ENCODE assay signal across 1 fruit fly cellular context in the genomic region with DNA sequence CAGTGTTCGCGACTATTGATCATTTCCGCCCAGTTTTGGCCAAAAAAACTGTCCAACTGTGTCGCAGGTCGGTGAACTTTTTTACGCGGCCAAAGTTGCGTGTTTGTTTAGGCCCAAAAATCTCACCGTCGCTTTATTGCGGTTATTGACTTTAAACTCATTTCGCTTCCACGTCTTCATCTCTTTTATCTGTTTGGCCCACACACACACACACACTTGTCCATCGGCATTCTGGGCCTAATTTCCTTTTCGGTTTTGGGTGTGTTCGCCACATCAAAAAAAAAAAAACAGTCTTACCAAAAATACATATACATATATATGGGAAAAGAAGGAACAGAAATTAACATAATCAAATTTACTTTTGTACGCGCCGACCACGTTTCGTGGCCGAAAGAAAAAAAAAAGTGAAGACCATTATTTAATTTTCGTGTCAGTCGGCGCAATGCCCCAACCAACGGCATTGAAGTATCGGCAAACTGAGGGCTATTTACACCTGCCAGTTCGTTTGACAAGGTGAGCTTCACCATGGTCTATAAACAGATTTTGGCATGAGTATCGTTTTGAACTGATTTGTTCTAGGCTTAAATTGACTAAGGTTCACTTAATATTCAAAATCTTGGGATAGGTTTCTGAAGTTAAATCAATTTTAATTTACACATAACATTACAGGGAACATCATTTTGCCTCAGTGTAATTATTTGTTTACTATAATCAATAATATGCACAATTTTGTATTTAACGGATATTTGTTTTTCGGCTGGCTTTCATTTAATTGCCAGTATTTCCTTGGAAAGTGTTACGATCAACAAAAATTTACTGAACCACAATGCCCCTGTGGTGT.
TF ChIP-seq lines count a peak whose summit lies in the region.

A gene (plus strand): TSS at position 791 of the 841 bp plus-strand sequence.

TF ChIP-seq in whole organism, embryonic, 481 proteins besides CTCF, POLR2A, EP300 and RAD21 (continued from another document):
- TF ChIP-seq CG15011 (GFP tag; optimal IDR thresholded peaks at IDR 0.05; lab: Kevin White, UChicago) (no peak), eve (GFP tag; optimal IDR thresholded peaks at IDR 0.05; lab: Kevin White, UChicago) (no peak), cg (GFP tag; optimal IDR thresholded peaks at IDR 0.05; lab: Kevin White, UChicago) (peak; percentile 7), kah (GFP tag; optimal IDR thresholded peaks at IDR 0.05; lab: Kevin White, UChicago) (no peak), Hr39 (optimal IDR thresholded peaks at IDR 0.05; lab: Kevin White, UChicago) (no peak), CG10366 (GFP tag; IDR thresholded peaks at IDR 0.05; lab: Robert Waterston, UW) (no peak), twi (tag; optimal IDR thresholded peaks at IDR 0.05; lab: Kevin White, UChicago) (no peak), CG17359 (tag; optimal IDR thresholded peaks at IDR 0.05; lab: Kevin White, UChicago) (no peak), CG31224 (GFP tag; IDR thresholded peaks at IDR 0.05; lab: Robert Waterston, UW) (no peak), CG10959 (GFP tag; IDR thresholded peaks at IDR 0.05; lab: Robert Waterston, UW) (no peak), mam (GFP tag; optimal IDR thresholded peaks at IDR 0.05; lab: Kevin White, UChicago) (no peak), lab (GFP tag; optimal IDR thresholded peaks at IDR 0.05; lab: Kevin White, UChicago) (peak; percentile 16), CG30403 (GFP tag; optimal IDR thresholded peaks at IDR 0.05; lab: Kevin White, UChicago) (no peak), Nf-YB (GFP tag; optimal IDR thresholded peaks at IDR 0.05; lab: Kevin White, UChicago) (no peak), Aef1 (GFP tag; IDR thresholded peaks at IDR 0.05; lab: Robert Waterston, UW) (no peak), ind (GFP tag; optimal IDR thresholded peaks at IDR 0.05; lab: Kevin White, UChicago) (no peak), CG8281 (tag; optimal IDR thresholded peaks at IDR 0.05; lab: Kevin White, UChicago) (no peak), Kr (GFP tag; optimal IDR thresholded peaks at IDR 0.05; lab: Kevin White, UChicago) (no peak), Opbp (GFP tag; IDR thresholded peaks at IDR 0.05; lab: Robert Waterston, UW; ENCODE audit: partially characterized antibody) (no peak), fd102C (GFP tag; optimal IDR thresholded peaks at IDR 0.05; lab: Kevin White, UChicago) (no peak), CG11398 (GFP tag; optimal IDR thresholded peaks at IDR 0.05; lab: Kevin White, UChicago) (no peak), CG13123 (GFP tag; optimal IDR thresholded peaks at IDR 0.05; lab: Kevin White, UChicago) (no peak), toy (GFP tag; IDR thresholded peaks at IDR 0.05; lab: Robert Waterston, UW) (no peak), Blimp-1 (GFP tag; optimal IDR thresholded peaks at IDR 0.05; lab: Kevin White, UChicago) (peak; percentile 65), Hmx (GFP tag; optimal IDR thresholded peaks at IDR 0.05; lab: Kevin White, UChicago) (no peak), CG4820 (GFP tag; optimal IDR thresholded peaks at IDR 0.05; lab: Kevin White, UChicago) (no peak), Ets65A (GFP tag; lab: Kevin White, UChicago) (no peak), scrt (GFP tag; optimal IDR thresholded peaks at IDR 0.05; lab: Kevin White, UChicago) (no peak), ara (GFP tag; IDR thresholded peaks at IDR 0.05; lab: Robert Waterston, UW) (no peak), CG18476 (GFP tag; optimal IDR thresholded peaks at IDR 0.05; lab: Kevin White, UChicago) (no peak), gem (tag; optimal IDR thresholded peaks at IDR 0.05; lab: Kevin White, UChicago) (no peak), CG15601 (tag; optimal IDR thresholded peaks at IDR 0.05; lab: Kevin White, UChicago) (no peak), sens (GFP tag; lab: Kevin White, UChicago) (peak; percentile 55), CG3163 (GFP tag; optimal IDR thresholded peaks at IDR 0.05; lab: Kevin White, UChicago) (no peak), vvl (GFP tag; IDR thresholded peaks at IDR 0.05; lab: Robert Waterston, UW) (peak; percentile 64; the same call in 1 of the 2 replicates), CG7556 (GFP tag; optimal IDR thresholded peaks at IDR 0.05; lab: Kevin White, UChicago) (no peak), BtbVII (GFP tag; optimal IDR thresholded peaks at IDR 0.05; lab: Kevin White, UChicago) (no peak), BEAF-32 (GFP tag; optimal IDR thresholded peaks at IDR 0.05; lab: Kevin White, UChicago) (no peak), CG9727 (GFP tag; optimal IDR thresholded peaks at IDR 0.05; lab: Kevin White, UChicago) (no peak), Abd-B (GFP tag; optimal IDR thresholded peaks at IDR 0.05; lab: Kevin White, UChicago) (no peak), CG7963 (GFP tag; IDR thresholded peaks at IDR 0.05; lab: Robert Waterston, UW; ENCODE audit: partially characterized antibody) (no peak), kni (GFP tag; optimal IDR thresholded peaks at IDR 0.05; lab: Kevin White, UChicago) (peak; percentile 74), nau (GFP tag; optimal IDR thresholded peaks at IDR 0.05; lab: Kevin White, UChicago) (no peak), CG18262 (tag; optimal IDR thresholded peaks at IDR 0.05; lab: Kevin White, UChicago) (no peak), zfh2 (GFP tag; optimal IDR thresholded peaks at IDR 0.05; lab: Kevin White, UChicago) (no peak), CG17829 (tag; optimal IDR thresholded peaks at IDR 0.05; lab: Kevin White, UChicago) (no peak), CG6791 (GFP tag; IDR thresholded peaks at IDR 0.05; lab: Robert Waterston, UW; ENCODE audit: partially characterized antibody) (no peak), dmrt11E (tag; optimal IDR thresholded peaks at IDR 0.05; lab: Kevin White, UChicago) (no peak), CG11723 (GFP tag; optimal IDR thresholded peaks at IDR 0.05; lab: Kevin White, UChicago) (no peak), CG17186 (GFP tag; optimal IDR thresholded peaks at IDR 0.05; lab: Kevin White, UChicago) (no peak), CG2712 (tag; optimal IDR thresholded peaks at IDR 0.05; lab: Kevin White, UChicago) (no peak), CG18599 (GFP tag; optimal IDR thresholded peaks at IDR 0.05; lab: Kevin White, UChicago) (no peak), Pdp1 (GFP tag; optimal IDR thresholded peaks at IDR 0.05; lab: Kevin White, UChicago) (no peak), trh (GFP tag; optimal IDR thresholded peaks at IDR 0.05; lab: Kevin White, UChicago) (no peak), CG14441 (GFP tag; IDR thresholded peaks at IDR 0.05; lab: Robert Waterston, UW) (no peak), CG11093 (GFP tag; IDR thresholded peaks at IDR 0.05; lab: Robert Waterston, UW) (no peak), CG11695 (GFP tag; IDR thresholded peaks at IDR 0.05; lab: Robert Waterston, UW) (0 out of 3 replicates have a peak, but pooled peaks have one; percentile 17), CG3726 (GFP tag; IDR thresholded peaks at IDR 0.05; lab: Robert Waterston, UW) (no peak), Dfd (GFP tag; optimal IDR thresholded peaks at IDR 0.05; lab: Kevin White, UChicago) (no peak), CG2678 (tag; optimal IDR thresholded peaks at IDR 0.05; lab: Kevin White, UChicago) (no peak), CG2120 (GFP tag; optimal IDR thresholded peaks at IDR 0.05; lab: Kevin White, UChicago) (no peak), Awh (GFP tag; IDR thresholded peaks at IDR 0.05; lab: Robert Waterston, UW) (0 out of 2 replicates have a peak, but pooled peaks have one; percentile 23), fru (optimal IDR thresholded peaks at IDR 0.05; lab: Kevin White, UChicago) (no peak)
TF ChIP-seq in whole organism, embryonic: peak in this region for 11.
